Fruit fly (Drosophila melanogaster): ENCODE measurements around the gene CG7071.

DNA sequence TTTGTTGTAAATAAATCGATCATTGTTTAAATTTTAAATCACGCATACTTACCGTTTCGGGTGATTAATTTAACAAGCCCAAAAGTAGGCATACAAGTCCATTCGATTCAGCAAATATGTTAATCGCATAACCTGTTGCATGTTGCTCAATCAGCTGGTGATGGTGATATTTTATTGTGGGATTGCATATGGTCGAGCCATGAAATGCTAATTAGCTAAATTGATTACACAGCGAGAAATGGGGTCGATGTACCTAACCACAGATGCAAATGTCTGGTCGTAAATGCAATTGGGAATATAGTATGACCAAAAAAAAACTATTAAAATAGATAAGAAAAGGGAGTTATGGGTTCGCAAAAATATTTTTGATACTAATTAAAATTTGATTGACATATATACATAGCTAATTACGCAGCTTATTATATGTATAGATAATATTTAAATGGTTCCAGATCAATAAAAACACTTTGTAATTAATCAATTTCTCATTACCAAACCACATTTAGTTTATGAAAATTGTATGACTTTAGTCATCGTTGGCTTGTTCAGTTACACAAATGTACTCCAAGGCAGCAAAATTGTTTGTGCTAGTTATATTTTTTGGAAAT is 31.8 kb upstream of the CG7071 start, which contains the start of gene CG33721:
- TF ChIP-seq salr (GFP tag; optimal IDR thresholded peaks at IDR 0.05) (no peak), dsx (GFP tag; optimal IDR thresholded peaks at IDR 0.05; ENCODE audit: poor library complexity, severe bottlenecking) (no peak), CG6163 (GFP tag; IDR thresholded peaks at IDR 0.05) (no peak), CG7368 (GFP tag; optimal IDR thresholded peaks at IDR 0.05) (no peak), CG11762 (GFP tag; optimal IDR thresholded peaks at IDR 0.05; ENCODE audit: insufficient read depth) (no peak)

Data from whole organism, prepupa.